Worm (Caenorhabditis elegans) whole organism, L2 larva: ENCODE results near the gene fan-1.

Experiments used
- C34F6.9 ChIP-seq: fragments of 150-350 bp; optimal IDR thresholded peaks from 2 replicates; lab custom pipeline; 2014; ENCODE audit warnings: missing biosample characterization, missing genetic modification characterization
- F13H6.1 ChIP-seq: sonication (generic microtip); optimal IDR thresholded peaks from 2 replicates; lab custom pipeline; 2016; ENCODE audit warnings: missing genetic modification characterization, missing compliant biosample characterization
- R02D3.7 ChIP-seq: fragments of 150-350 bp; optimal IDR thresholded peaks from 2 replicates; lab custom pipeline; 2014; ENCODE audit warnings: missing biosample characterization, missing genetic modification characterization
- ZK546.5 ChIP-seq: sonication (generic microtip); optimal IDR thresholded peaks from 2 replicates; lab custom pipeline; 2017; ENCODE audit warnings: missing biosample characterization, missing genetic modification characterization
- alr-1 ChIP-seq: fragments of 150-350 bp; optimal IDR thresholded peaks from 2 replicates; lab custom pipeline; 2014; ENCODE audit warnings: missing biosample characterization, missing genetic modification characterization
- aly-2 ChIP-seq: fragments of 150-350 bp; optimal IDR thresholded peaks from 2 replicates; lab custom pipeline; 2014; ENCODE audit warnings: missing biosample characterization, missing genetic modification characterization
- ama-1 ChIP-seq: fragments of 150-350 bp; optimal IDR thresholded peaks from 2 replicates; lab custom pipeline; 2018; ENCODE audit warnings: inconsistent platforms
- blmp-1 ChIP-seq: sonication (generic microtip); optimal IDR thresholded peaks from 2 replicates; lab custom pipeline; 2017; ENCODE audit warnings: missing genetic modification characterization, mild to moderate bottlenecking, missing compliant biosample characterization, antibody characterized with exemption, moderate library complexity; ENCODE audit not compliant: insufficient read depth
- ceh-16 ChIP-seq: fragments of 150-350 bp; optimal IDR thresholded peaks from 2 replicates; lab custom pipeline; 2014; ENCODE audit warnings: missing biosample characterization, missing genetic modification characterization
- ceh-82 ChIP-seq: fragments of 150-350 bp; optimal IDR thresholded peaks from 2 replicates; lab custom pipeline; 2014; ENCODE audit warnings: missing biosample characterization, missing genetic modification characterization
- crh-2 ChIP-seq: sonication (generic microtip); optimal IDR thresholded peaks from 2 replicates; lab custom pipeline; 2017; ENCODE audit warnings: missing biosample characterization, missing genetic modification characterization
- dmd-4 ChIP-seq: sonication (generic microtip); optimal IDR thresholded peaks from 2 replicates; lab custom pipeline; 2017; ENCODE audit warnings: missing biosample characterization, missing genetic modification characterization
- egl-27 ChIP-seq: sonication (generic microtip); optimal IDR thresholded peaks from 3 replicates; lab custom pipeline; 2017; ENCODE audit warnings: missing biosample characterization, missing genetic modification reagents, missing genetic modification characterization
- elt-1 ChIP-seq: fragments of 150-350 bp; optimal IDR thresholded peaks from 2 replicates; lab custom pipeline; 2014; ENCODE audit warnings: missing biosample characterization, missing genetic modification characterization
- elt-3 ChIP-seq: sonication (generic microtip); optimal IDR thresholded peaks from 2 replicates; lab custom pipeline; 2017; ENCODE audit warnings: missing biosample characterization, missing genetic modification characterization
- fos-1 ChIP-seq: fragments of 150-350 bp; optimal IDR thresholded peaks from 2 replicates; lab custom pipeline; 2014; ENCODE audit warnings: missing biosample characterization, missing genetic modification characterization
- gmeb-1 ChIP-seq: fragments of 150-350 bp; optimal IDR thresholded peaks from 2 replicates; lab custom pipeline; 2014; ENCODE audit warnings: missing biosample characterization, missing genetic modification characterization
- lin-11 ChIP-seq: fragments of 150-350 bp; sonication (generic microtip); optimal IDR thresholded peaks from 2 replicates; lab custom pipeline; 2014; ENCODE audit warnings: missing biosample characterization, missing genetic modification characterization, inconsistent platforms, mixed read lengths
- lin-13 ChIP-seq: fragments of 150-350 bp; optimal IDR thresholded peaks from 2 replicates; lab custom pipeline; 2014; ENCODE audit warnings: missing biosample characterization, missing genetic modification reagents, missing genetic modification characterization
- lin-39 ChIP-seq: fragments of 150-350 bp; optimal IDR thresholded peaks from 2 replicates; lab custom pipeline; 2014; ENCODE audit warnings: missing biosample characterization, missing genetic modification reagents, missing genetic modification characterization
- lsy-2 ChIP-seq, 2 experiments: fragments of 150-350 bp in 1 of 2; sonication (generic microtip) in 1 of 2; optimal IDR thresholded peaks; 2 replicates each; lab custom pipeline; 2014 to 2017; ENCODE audit warnings: missing biosample characterization in 2 of 2, missing genetic modification characterization in 2 of 2
- mab-5 ChIP-seq: fragments of 150-350 bp; optimal IDR thresholded peaks from 2 replicates; lab custom pipeline; 2014; ENCODE audit warnings: missing biosample characterization, missing genetic modification characterization
- mbf-1 ChIP-seq: sonication (generic microtip); optimal IDR thresholded peaks from 2 replicates; lab custom pipeline; 2017; ENCODE audit warnings: missing biosample characterization, missing genetic modification characterization
- mdl-1 ChIP-seq, 2 experiments: fragments of 150-350 bp in 1 of 2; sonication (generic microtip) in 1 of 2; optimal IDR thresholded peaks; 2 replicates each; lab custom pipeline; 2017; ENCODE audit warnings: missing biosample characterization in 2 of 2, missing genetic modification characterization in 2 of 2
- nhr-10 ChIP-seq: sonication (generic microtip); optimal IDR thresholded peaks from 2 replicates; lab custom pipeline; 2017; ENCODE audit warnings: missing biosample characterization, missing genetic modification characterization
- nhr-12 ChIP-seq: fragments of 150-350 bp; optimal IDR thresholded peaks from 2 replicates; lab custom pipeline; 2014; ENCODE audit warnings: missing biosample characterization, missing genetic modification characterization
- nhr-129 ChIP-seq: fragments of 150-350 bp; optimal IDR thresholded peaks from 2 replicates; lab custom pipeline; 2014; ENCODE audit warnings: missing biosample characterization, missing genetic modification characterization
- nhr-21 ChIP-seq: fragments of 150-350 bp; optimal IDR thresholded peaks from 2 replicates; lab custom pipeline; 2014; ENCODE audit warnings: missing biosample characterization, missing genetic modification characterization
- nhr-23 ChIP-seq: fragments of 150-350 bp; optimal IDR thresholded peaks from 2 replicates; lab custom pipeline; 2014; ENCODE audit warnings: missing biosample characterization, missing genetic modification reagents, missing genetic modification characterization
- nhr-237 ChIP-seq: fragments of 150-350 bp; optimal IDR thresholded peaks from 2 replicates; lab custom pipeline; 2014; ENCODE audit warnings: missing biosample characterization, missing genetic modification characterization
- nhr-25 ChIP-seq: fragments of 150-350 bp; sonication (generic microtip); optimal IDR thresholded peaks from 3 replicates; lab custom pipeline; 2014; ENCODE audit warnings: missing biosample characterization, missing genetic modification characterization
- nhr-6 ChIP-seq: fragments of 150-350 bp; optimal IDR thresholded peaks from 2 replicates; lab custom pipeline; 2014; ENCODE audit warnings: missing biosample characterization, missing genetic modification characterization
- nhr-77 ChIP-seq: fragments of 150-350 bp; optimal IDR thresholded peaks from 2 replicates; lab custom pipeline; 2014; ENCODE audit warnings: missing biosample characterization, missing genetic modification characterization
- peb-1 ChIP-seq: fragments of 150-350 bp; optimal IDR thresholded peaks from 2 replicates; lab custom pipeline; 2014; ENCODE audit warnings: missing biosample characterization, missing genetic modification characterization
- sem-4 ChIP-seq: fragments of 150-350 bp; optimal IDR thresholded peaks from 2 replicates; lab custom pipeline; 2014; ENCODE audit warnings: missing biosample characterization, missing genetic modification reagents, missing genetic modification characterization
- skn-1 ChIP-seq: sonication (generic microtip); optimal IDR thresholded peaks from 2 replicates; lab custom pipeline; 2017; ENCODE audit warnings: missing biosample characterization, missing genetic modification characterization
- sma-3 ChIP-seq: sonication (generic microtip); optimal IDR thresholded peaks from 2 replicates; lab custom pipeline; 2016; ENCODE audit warnings: missing genetic modification reagents, missing genetic modification characterization, missing compliant biosample characterization
- sma-9 ChIP-seq, 2 experiments: fragments of 150-350 bp in 1 of 2; sonication (generic microtip) in 1 of 2; optimal IDR thresholded peaks; 2 replicates each; lab custom pipeline; 2014 to 2016; ENCODE audit warnings: missing genetic modification characterization in 2 of 2, mild to moderate bottlenecking in 1 of 2, missing biosample characterization in 1 of 2, missing compliant biosample characterization in 1 of 2, missing genetic modification reagents in 1 of 2, moderate library complexity in 1 of 2
- snpc-4 ChIP-seq: fragments of 150-350 bp; optimal IDR thresholded peaks from 2 replicates; lab custom pipeline; 2014; ENCODE audit warnings: missing biosample characterization, missing genetic modification characterization
- unc-62 ChIP-seq: fragments of 150-350 bp; optimal IDR thresholded peaks from 2 replicates; lab custom pipeline; 2014; ENCODE audit warnings: missing biosample characterization, missing genetic modification reagents, missing genetic modification characterization
- ztf-1 ChIP-seq: fragments of 200-800 bp; sonication (Bioruptor generic); conservative IDR thresholded peaks from 2 replicates; pipeline ENCODE4 v1.3.6; 2022; ENCODE audit warnings: missing genetic modification characterization, missing compliant biosample characterization
- ztf-4 ChIP-seq: fragments of 150-350 bp; optimal IDR thresholded peaks from 2 replicates; lab custom pipeline; 2014; ENCODE audit warnings: missing biosample characterization, missing genetic modification characterization

Gene fan-1

ce11 chrIV:6552036-6552435 lies 3.5 kb downstream of the fan-1 start:
- TF ChIP-seq dmd-4 (tag; lab: Kevin White, UChicago) (no peak), mbf-1 (tag; lab: Kevin White, UChicago) (no peak), ztf-4 (no peak), lin-39 (tag; lab: Kevin White, UChicago) (no peak), sma-9 (GFP tag; optimal IDR thresholded peaks at IDR 0.05; lab: Kevin White, UChicago) (no peak), sma-9 (tag; optimal IDR thresholded peaks at IDR 0.05; lab: Kevin White, UChicago) (no peak), ceh-16 (tag; lab: Kevin White, UChicago) (no peak), fos-1 (tag; lab: Kevin White, UChicago) (no peak), nhr-129 (tag; lab: Kevin White, UChicago) (no peak), sma-3 (GFP tag; lab: Kevin White, UChicago) (no peak), elt-1 (tag; lab: Kevin White, UChicago) (no peak), nhr-77 (no peak), mab-5 (tag; lab: Kevin White, UChicago) (no peak), ztf-1 (GFP tag; lab: Robert Waterston, UW) (no peak), elt-3 (tag; lab: Kevin White, UChicago) (no peak), alr-1 (no peak), lin-11 (tag; lab: Kevin White, UChicago) (no peak), skn-1 (no peak), R02D3.7 (tag; lab: Kevin White, UChicago) (no peak), unc-62 (GFP tag; lab: Kevin White, UChicago) (no peak), egl-27 (tag; lab: Kevin White, UChicago) (no peak)
- TF ChIP-seq, all 48 proteins: peak for 0

DNA sequence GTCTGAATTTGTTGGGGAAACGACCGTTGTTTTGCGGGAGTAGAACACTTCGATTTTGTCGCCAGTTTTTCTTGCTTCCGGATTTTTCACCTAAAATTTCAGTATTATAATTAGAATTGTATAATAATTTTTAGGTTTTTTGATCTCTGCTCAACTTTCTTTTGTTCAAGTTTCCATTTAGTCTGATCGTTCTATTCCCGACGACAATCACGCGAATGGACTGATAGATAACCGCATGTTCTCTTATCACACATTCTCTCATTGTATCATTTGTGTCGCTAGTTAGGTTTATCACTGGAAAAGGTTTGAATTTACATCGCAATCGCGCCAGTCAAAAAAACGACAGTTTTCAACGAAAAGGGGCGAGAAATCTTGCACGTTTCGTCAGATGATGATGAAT lies 6.4 kb downstream of the fan-1 start:
- no peak for TF ChIP-seq elt-3 (tag; lab: Kevin White, UChicago)
- no peak for TF ChIP-seq lin-11 (tag; lab: Kevin White, UChicago)
- no peak for TF ChIP-seq nhr-77
- peak in 1 of 2 experiments; percentile 17 for TF ChIP-seq lsy-2 (tag; optimal IDR thresholded peaks at IDR 0.05; lab: Kevin White, UChicago)
- TF ChIP-seq fos-1 (tag; lab: Kevin White, UChicago): peak; percentile 97
- TF ChIP-seq nhr-23 (tag; lab: Kevin White, UChicago): no peak
- TF ChIP-seq mbf-1 (tag; lab: Kevin White, UChicago): no peak
- no peak for TF ChIP-seq mdl-1 (tag; optimal IDR thresholded peaks at IDR 0.05; lab: Kevin White, UChicago)
- TF ChIP-seq egl-27 (tag; lab: Kevin White, UChicago): no peak
- peak; percentile 15 for TF ChIP-seq nhr-21 (tag; lab: Kevin White, UChicago)
- TF ChIP-seq ztf-4: no peak
- peak; percentile 23 for TF ChIP-seq gmeb-1 (tag; lab: Kevin White, UChicago)
- no peak for TF ChIP-seq skn-1
- no peak for TF ChIP-seq sem-4 (tag; lab: Kevin White, UChicago)
- peak; percentile 47 for TF ChIP-seq crh-2 (tag; lab: Kevin White, UChicago)
- peak; percentile 7 for TF ChIP-seq nhr-129 (tag; lab: Kevin White, UChicago)
- TF ChIP-seq sma-9 (GFP tag; optimal IDR thresholded peaks at IDR 0.05; lab: Kevin White, UChicago): peak; percentile 83
- TF ChIP-seq sma-9 (tag; optimal IDR thresholded peaks at IDR 0.05; lab: Kevin White, UChicago): no peak
- TF ChIP-seq sma-3 (GFP tag; lab: Kevin White, UChicago): peak; percentile 26
- no peak for TF ChIP-seq nhr-10 (tag; lab: Kevin White, UChicago)

DNA sequence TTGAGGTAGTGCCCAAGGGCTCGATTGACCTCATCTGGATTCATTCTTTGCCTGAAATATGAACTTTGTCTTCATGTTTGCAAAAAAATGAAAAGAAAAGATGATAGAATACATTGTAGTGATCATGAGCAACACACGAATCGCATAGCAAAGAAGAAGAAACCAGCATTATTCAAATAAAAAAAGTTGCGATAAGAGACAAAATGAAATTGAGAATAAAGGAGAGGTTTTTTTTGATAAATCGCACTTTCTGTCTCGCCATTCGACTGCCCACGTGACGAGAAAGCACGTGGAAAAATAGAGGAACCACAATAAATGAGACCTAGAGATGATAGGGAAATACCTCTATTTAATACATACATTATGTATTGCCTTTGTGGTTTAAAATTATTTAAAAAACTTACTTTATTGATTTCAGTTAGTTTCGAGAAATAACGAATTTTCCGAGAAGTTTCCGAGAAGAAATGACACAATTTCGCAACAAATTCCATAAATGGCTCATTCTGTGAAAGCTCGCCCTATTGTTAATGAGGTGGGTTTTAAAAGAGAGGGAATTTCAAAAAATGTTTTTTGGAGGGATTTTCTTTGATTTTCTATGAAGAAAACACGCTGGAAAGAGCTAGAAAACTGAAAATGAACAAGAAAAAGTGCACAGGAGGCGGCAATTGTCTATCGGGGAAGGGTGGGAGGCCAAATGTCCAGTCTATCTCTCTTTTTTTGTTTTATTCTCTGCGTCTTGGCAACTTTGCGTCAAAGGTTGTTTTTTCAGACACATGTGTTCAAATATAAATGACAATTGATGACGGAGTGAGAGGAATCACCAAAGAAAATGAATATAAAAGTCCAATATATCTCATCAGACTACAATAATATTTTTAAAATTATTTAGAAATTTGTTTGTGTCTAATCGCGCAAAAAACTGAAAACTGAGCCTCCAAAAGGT lies 7.2 kb downstream of the fan-1 start, which contains the start of gene paqr-1:
paqr-1 (minus strand) TSS at position 51 of the 943 bp plus-strand sequence.
- TF ChIP-seq elt-3 (tag; lab: Kevin White, UChicago) (no peak), R02D3.7 (tag; lab: Kevin White, UChicago) (no peak), ZK546.5 (tag; lab: Kevin White, UChicago) (no peak), gmeb-1 (tag; lab: Kevin White, UChicago) (peak; percentile 36), dmd-4 (tag; lab: Kevin White, UChicago) (no peak), unc-62 (GFP tag; lab: Kevin White, UChicago) (no peak), mab-5 (tag; lab: Kevin White, UChicago) (no peak), lin-13 (GFP tag; lab: Kevin White, UChicago) (no peak), elt-1 (tag; lab: Kevin White, UChicago) (no peak), nhr-6 (tag; lab: Kevin White, UChicago) (no peak), ceh-82 (tag; lab: Kevin White, UChicago) (no peak), C34F6.9 (tag; lab: Kevin White, UChicago) (peak; percentile 53), sma-3 (GFP tag; lab: Kevin White, UChicago) (no peak), sem-4 (tag; lab: Kevin White, UChicago) (no peak), snpc-4 (no peak), nhr-25 (tag; lab: Kevin White, UChicago) (no peak), fos-1 (tag; lab: Kevin White, UChicago) (peak; percentile 14), ama-1 (lab: Kevin White, UChicago) (no peak), ztf-4 (no peak), nhr-237 (no peak), nhr-12 (tag; lab: Kevin White, UChicago) (no peak), mbf-1 (tag; lab: Kevin White, UChicago) (no peak), lin-11 (tag; lab: Kevin White, UChicago) (no peak), aly-2 (tag; lab: Kevin White, UChicago) (no peak), sma-9 (GFP tag; optimal IDR thresholded peaks at IDR 0.05; lab: Kevin White, UChicago) (peak; percentile 88), sma-9 (tag; optimal IDR thresholded peaks at IDR 0.05; lab: Kevin White, UChicago) (no peak), F13H6.1 (tag; lab: Kevin White, UChicago) (no peak), peb-1 (tag; lab: Kevin White, UChicago) (no peak), mdl-1 (tag; optimal IDR thresholded peaks at IDR 0.05; lab: Kevin White, UChicago) (peak in 1 of 2 experiments; percentile 40), nhr-21 (tag; lab: Kevin White, UChicago) (no peak), egl-27 (tag; lab: Kevin White, UChicago) (no peak), blmp-1 (tag; lab: Kevin White, UChicago) (peak; percentile 64), lsy-2 (tag; optimal IDR thresholded peaks at IDR 0.05; lab: Kevin White, UChicago) (peak in 1 of 2 experiments; percentile 51)
